Worm (Caenorhabditis elegans): ENCODE data around the gene E02H4.6.

The E02H4.6 gene

DNA sequence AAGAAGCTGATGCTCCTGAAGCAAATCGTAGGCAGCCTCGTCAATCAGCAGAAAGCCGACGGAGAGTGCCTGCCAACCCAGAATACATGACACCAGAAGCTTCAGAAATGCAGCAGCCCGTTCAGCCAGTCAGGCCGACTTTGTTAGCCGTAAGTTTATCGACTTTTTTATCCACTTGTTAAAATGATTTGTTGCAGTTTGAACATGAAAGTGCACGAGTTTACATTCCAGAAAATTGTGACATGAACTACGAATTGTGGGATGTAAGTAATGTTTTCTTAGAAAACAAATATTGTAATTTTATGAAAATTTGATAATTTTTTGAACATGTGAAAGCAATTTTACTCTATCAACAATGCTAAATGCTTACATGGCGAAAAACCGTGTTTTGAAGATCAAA is 11.7 kb downstream of the E02H4.6 start:
- TF ChIP-seq mls-2 (tag; optimal IDR thresholded peaks at IDR 0.05) (no peak), nhr-2 (tag; optimal IDR thresholded peaks at IDR 0.05) (no peak), drap-1 (GFP tag; optimal IDR thresholded peaks at IDR 0.05) (no peak), mep-1 (tag; optimal IDR thresholded peaks at IDR 0.05) (no peak), ceh-43 (GFP tag; optimal IDR thresholded peaks at IDR 0.05) (no peak), tbx-8 (GFP tag; optimal IDR thresholded peaks at IDR 0.05) (no peak), bed-3 (GFP tag; optimal IDR thresholded peaks at IDR 0.05) (no peak), nhr-12 (tag; optimal IDR thresholded peaks at IDR 0.05) (no peak), ceh-39 (tag; optimal IDR thresholded peaks at IDR 0.05) (no peak), elt-1 (tag; optimal IDR thresholded peaks at IDR 0.05; ENCODE audit: borderline replicate concordance, insufficient read depth) (no peak), unc-39 (tag; optimal IDR thresholded peaks at IDR 0.05) (no peak), blmp-1 (tag; optimal IDR thresholded peaks at IDR 0.05) (no peak), zip-8 (tag; optimal IDR thresholded peaks at IDR 0.05) (no peak), nhr-237 (tag; optimal IDR thresholded peaks at IDR 0.05) (no peak), ham-2 (GFP tag; optimal IDR thresholded peaks at IDR 0.05) (no peak), sptf-1 (tag; optimal IDR thresholded peaks at IDR 0.05) (no peak), lin-13 (tag; optimal IDR thresholded peaks at IDR 0.05) (no peak), cnd-1 (tag; optimal IDR thresholded peaks at IDR 0.05) (no peak), pha-4 (tag; optimal IDR thresholded peaks at IDR 0.05) (no peak), sem-2 (GFP tag; optimal IDR thresholded peaks at IDR 0.05) (no peak)

DNA sequence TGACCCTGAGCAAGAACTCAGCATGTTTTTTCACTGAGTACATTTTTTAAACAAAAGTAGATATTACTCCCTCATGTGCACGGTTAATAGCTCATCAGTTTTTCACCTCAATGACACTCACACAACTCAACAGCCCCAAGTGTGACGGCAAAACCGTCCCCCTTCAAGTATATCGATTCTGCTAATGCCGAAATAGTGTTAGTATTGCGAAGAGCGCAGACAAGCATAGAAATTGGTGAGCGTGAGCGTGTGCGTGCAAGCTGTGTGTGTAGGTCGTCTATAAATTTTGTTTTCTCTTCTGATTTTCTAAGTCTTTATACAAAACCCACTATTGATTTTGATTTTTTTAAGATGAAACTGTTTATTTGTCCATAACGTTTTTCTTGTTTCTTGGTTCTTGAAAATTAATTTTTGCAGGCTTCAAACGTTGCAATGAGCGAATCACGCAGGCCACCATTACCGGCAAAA is 13.6 kb downstream of the E02H4.6 start, which contains the start of gene K04C1.2:
K04C1.2 (plus strand) TSS at position 418 of the 468 bp plus-strand sequence.
- TF ChIP-seq hlh-1 (tag; optimal IDR thresholded peaks at IDR 0.05), result no peak
- TF ChIP-seq ceh-39 (tag; optimal IDR thresholded peaks at IDR 0.05), result peak; percentile 95
- peak; percentile 68 for TF ChIP-seq ces-1 (GFP tag; optimal IDR thresholded peaks at IDR 0.05)
- no peak for TF ChIP-seq flh-1 (GFP tag; optimal IDR thresholded peaks at IDR 0.05)
- no peak for TF ChIP-seq lsy-2 (tag; optimal IDR thresholded peaks at IDR 0.05)
- no peak for TF ChIP-seq nhr-76 (tag; optimal IDR thresholded peaks at IDR 0.05)
- TF ChIP-seq unc-62 (GFP tag; optimal IDR thresholded peaks at IDR 0.05), result no peak
- peak; percentile 16 for TF ChIP-seq unc-120 (tag; optimal IDR thresholded peaks at IDR 0.05; ENCODE audit: poor library complexity, severe bottlenecking)
- TF ChIP-seq ham-2 (GFP tag; optimal IDR thresholded peaks at IDR 0.05), result peak; percentile 59

DNA sequence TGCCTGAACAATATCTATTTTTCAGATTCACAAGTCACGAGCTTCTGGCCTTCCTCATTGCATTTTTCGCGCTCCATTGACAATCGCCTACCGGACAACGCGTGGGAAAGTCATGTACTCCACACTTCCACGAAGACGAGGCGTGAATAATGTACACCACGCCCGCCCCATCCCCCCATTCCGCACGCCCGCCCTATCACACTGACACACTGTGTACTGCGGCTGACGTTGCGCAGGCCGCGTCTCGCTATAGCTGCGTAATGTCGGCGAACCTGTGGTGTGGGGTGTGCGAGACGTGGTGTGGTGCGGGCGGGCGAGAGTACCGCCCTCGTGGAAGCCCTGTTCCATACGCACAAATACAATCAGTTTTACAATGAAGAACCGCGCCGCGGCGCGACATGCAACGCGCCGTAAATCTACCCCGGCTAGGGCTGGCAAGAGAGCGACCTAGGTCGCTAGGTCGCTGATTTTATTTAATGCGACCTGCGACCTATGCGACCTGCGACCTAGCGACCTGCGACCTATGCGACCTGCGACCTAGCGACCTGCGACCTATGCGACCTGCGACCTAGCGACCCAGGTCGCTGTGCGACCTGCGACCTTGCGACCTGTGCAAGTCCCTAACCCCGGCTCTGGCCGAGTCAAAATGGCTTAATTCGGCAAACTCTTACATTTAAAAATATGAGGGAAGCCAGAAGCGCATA is 15.7 kb downstream of the E02H4.6 start:
- TF ChIP-seq sptf-1 (tag; optimal IDR thresholded peaks at IDR 0.05) (peak; percentile 27), cnd-1 (tag; optimal IDR thresholded peaks at IDR 0.05) (no peak)

DNA sequence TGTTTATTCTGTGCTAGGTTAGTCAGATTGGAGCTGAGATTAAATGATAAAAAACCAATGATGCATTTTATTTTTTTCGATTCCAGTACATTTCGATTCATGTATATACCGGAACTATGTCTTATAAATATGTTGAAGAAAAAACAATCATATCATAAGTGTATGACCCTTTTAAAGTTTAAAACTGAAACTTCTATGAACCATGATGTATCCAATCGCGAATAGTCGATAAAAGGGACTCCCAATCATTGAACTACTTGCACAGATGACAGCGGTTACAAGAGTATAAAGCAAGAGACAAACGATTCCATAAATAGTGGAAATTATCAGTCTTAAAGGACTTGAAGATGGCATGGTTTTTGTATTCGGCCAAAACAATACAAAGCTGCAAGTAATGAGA is 17.0 kb downstream of the E02H4.6 start, which contains the start of gene srg-37:
srg-37 (minus strand) TSS at position 101 of the 400 bp plus-strand sequence.
- TF ChIP-seq ces-1 (GFP tag; optimal IDR thresholded peaks at IDR 0.05) (no peak), tbx-8 (GFP tag; optimal IDR thresholded peaks at IDR 0.05) (no peak), ceh-83 (GFP tag; optimal IDR thresholded peaks at IDR 0.05) (no peak), ztf-11 (tag; optimal IDR thresholded peaks at IDR 0.05) (no peak), cnd-1 (tag; optimal IDR thresholded peaks at IDR 0.05) (no peak), bed-3 (GFP tag; optimal IDR thresholded peaks at IDR 0.05) (no peak), blmp-1 (tag; optimal IDR thresholded peaks at IDR 0.05) (no peak), mls-2 (tag; optimal IDR thresholded peaks at IDR 0.05) (no peak), nhr-76 (tag; optimal IDR thresholded peaks at IDR 0.05) (no peak), unc-62 (GFP tag; optimal IDR thresholded peaks at IDR 0.05) (no peak), lin-32 (GFP tag; optimal IDR thresholded peaks at IDR 0.05) (no peak), unc-120 (tag; optimal IDR thresholded peaks at IDR 0.05; ENCODE audit: poor library complexity, severe bottlenecking) (no peak), hlh-1 (tag; optimal IDR thresholded peaks at IDR 0.05) (no peak), sptf-1 (tag; optimal IDR thresholded peaks at IDR 0.05) (no peak), zip-8 (tag; optimal IDR thresholded peaks at IDR 0.05) (no peak), mep-1 (tag; optimal IDR thresholded peaks at IDR 0.05) (no peak), mab-5 (tag; optimal IDR thresholded peaks at IDR 0.05) (no peak), snpc-4 (tag; optimal IDR thresholded peaks at IDR 0.05) (no peak)
